Fruit fly (Drosophila melanogaster) whole organism, embryonic: ENCODE data around the gene peg.
A peak's percentile ranks its signal among the peaks of the same experiment; 100 is the strongest.

Experiments used
- Aef1 ChIP-seq: fragments of 200-800 bp; sonication (Bioruptor generic); IDR thresholded peaks from 3 replicates; pipeline ENCODE4 v1.3.6; 2022; ENCODE audit warnings: missing biosample characterization, missing genetic modification characterization
- Bgb ChIP-seq: fragments of 200-800 bp; sonication (Bioruptor generic); IDR thresholded peaks from 2 replicates; pipeline ENCODE4 v1.3.6; 2022; ENCODE audit warnings: missing biosample characterization, missing genetic modification characterization; ENCODE audit not compliant: partially characterized antibody
- CG10979 ChIP-seq: fragments of 200-800 bp; sonication (Bioruptor generic); optimal IDR thresholded peaks from 2 replicates; lab custom pipeline; 2018; ENCODE audit warnings: missing biosample characterization, mild to moderate bottlenecking, missing genetic modification characterization, moderate library complexity
- CG11504 ChIP-seq: fragments of 200-800 bp; sonication (Bioruptor generic); optimal IDR thresholded peaks from 3 replicates; lab custom pipeline; 2019; ENCODE audit warnings: missing biosample characterization, mild to moderate bottlenecking, missing genetic modification characterization, moderate library complexity
- CG11560 ChIP-seq: fragments of 200-800 bp; sonication (Bioruptor generic); IDR thresholded peaks from 3 replicates; pipeline ENCODE4 v1.3.6; 2022; ENCODE audit warnings: missing biosample characterization, missing genetic modification characterization
- CG13123 ChIP-seq: fragments of 200-800 bp; sonication (Bioruptor generic); optimal IDR thresholded peaks from 2 replicates; lab custom pipeline; 2016; ENCODE audit warnings: missing biosample characterization, missing genetic modification characterization
- CG14667 ChIP-seq: fragments of 200-800 bp; sonication (Bioruptor generic); IDR thresholded peaks from 2 replicates; pipeline ENCODE4 v1.3.6; 2022; ENCODE audit warnings: missing biosample characterization, missing genetic modification characterization
- CG15479 ChIP-seq: fragments of 200-800 bp; sonication (Bioruptor generic); optimal IDR thresholded peaks from 3 replicates; lab custom pipeline; 2019; ENCODE audit warnings: missing biosample characterization, mild to moderate bottlenecking, missing genetic modification characterization, moderate library complexity
- CG17186 ChIP-seq: fragments of 200-800 bp; sonication (Bioruptor generic); optimal IDR thresholded peaks from 3 replicates; lab custom pipeline; 2017; ENCODE audit warnings: missing biosample characterization, missing genetic modification reagents, missing genetic modification characterization
- CG17361 ChIP-seq: fragments of 200-800 bp; sonication (Bioruptor generic); IDR thresholded peaks from 3 replicates; pipeline ENCODE4 v1.3.6; 2022; ENCODE audit warnings: missing biosample characterization, missing genetic modification characterization
- CG18619 ChIP-seq: fragments of 200-800 bp; sonication (Bioruptor generic); optimal IDR thresholded peaks from 3 replicates; lab custom pipeline; 2017; ENCODE audit warnings: missing biosample characterization, mild to moderate bottlenecking, missing genetic modification characterization
- CG2129 ChIP-seq: fragments of 200-800 bp; sonication (Bioruptor generic); IDR thresholded peaks from 2 replicates; pipeline ENCODE4 v1.3.6; 2022; ENCODE audit warnings: missing biosample characterization, missing genetic modification characterization; ENCODE audit not compliant: partially characterized antibody
- CG31365 ChIP-seq: fragments of 200-800 bp; sonication (Bioruptor generic); optimal IDR thresholded peaks from 2 replicates; lab custom pipeline; 2018; ENCODE audit warnings: missing biosample characterization, mild to moderate bottlenecking, missing genetic modification characterization
- CG4360 ChIP-seq: fragments of 200-800 bp; sonication (Bioruptor generic); IDR thresholded peaks from 2 replicates; pipeline ENCODE4 v1.3.6; 2022; ENCODE audit warnings: missing biosample characterization, missing genetic modification characterization
- CG7839 ChIP-seq: fragments of 200-800 bp; sonication (Bioruptor generic); optimal IDR thresholded peaks from 3 replicates; lab custom pipeline; 2018; ENCODE audit warnings: missing biosample characterization, mild to moderate bottlenecking, missing genetic modification characterization, moderate library complexity
- CG8281 ChIP-seq: fragments of 200-800 bp; sonication (Bioruptor generic); optimal IDR thresholded peaks from 2 replicates; lab custom pipeline; 2018; ENCODE audit warnings: missing biosample characterization, mild to moderate bottlenecking, missing genetic modification characterization, moderate library complexity
- CG8765 ChIP-seq: fragments of 200-800 bp; sonication (Bioruptor generic); IDR thresholded peaks from 2 replicates; pipeline ENCODE4 v1.3.6; 2022; ENCODE audit warnings: missing biosample characterization, missing genetic modification characterization
- CG9215 ChIP-seq: fragments of 200-800 bp; sonication (Bioruptor generic); IDR thresholded peaks from 2 replicates; pipeline ENCODE4 v1.3.6; 2022; ENCODE audit warnings: missing biosample characterization, missing genetic modification characterization
- CG9437 ChIP-seq: fragments of 200-800 bp; sonication (Bioruptor generic); optimal IDR thresholded peaks from 2 replicates; lab custom pipeline; 2018; ENCODE audit warnings: missing biosample characterization, mild to moderate bottlenecking, missing genetic modification characterization
- Chrac-16 ChIP-seq: fragments of 200-800 bp; sonication (Bioruptor generic); optimal IDR thresholded peaks from 3 replicates; lab custom pipeline; 2016; ENCODE audit warnings: missing biosample characterization, missing genetic modification characterization
- Doc3 ChIP-seq: fragments of 200-800 bp; sonication (Bioruptor generic); IDR thresholded peaks from 3 replicates; pipeline ENCODE4 v1.3.6; 2022; ENCODE audit warnings: missing biosample characterization, missing genetic modification characterization; ENCODE audit not compliant: partially characterized antibody
- E2f1 ChIP-seq: fragments of 200-800 bp; sonication (Bioruptor generic); IDR thresholded peaks from 2 replicates; pipeline ENCODE4 v1.3.6; 2022; ENCODE audit warnings: missing biosample characterization, missing genetic modification characterization
- Ets97D ChIP-seq: fragments of 200-800 bp; sonication (Bioruptor generic); optimal IDR thresholded peaks from 3 replicates; lab custom pipeline; 2016; ENCODE audit warnings: missing biosample characterization, missing genetic modification characterization
- Fer2 ChIP-seq: fragments of 200-800 bp; sonication (Bioruptor generic); optimal IDR thresholded peaks from 2 replicates; lab custom pipeline; 2018; ENCODE audit warnings: missing biosample characterization, mild to moderate bottlenecking, missing genetic modification characterization, moderate library complexity
- Hmr ChIP-seq: fragments of 200-800 bp; sonication (Bioruptor generic); optimal IDR thresholded peaks from 3 replicates; lab custom pipeline; 2017; ENCODE audit warnings: mild to moderate bottlenecking, missing biosample characterization, missing genetic modification reagents, missing genetic modification characterization
- MBD-R2 ChIP-seq: fragments of 200-800 bp; sonication (Bioruptor generic); IDR thresholded peaks from 2 replicates; pipeline ENCODE4 v1.3.6; 2022; ENCODE audit warnings: missing biosample characterization, missing genetic modification characterization
- MESR4 ChIP-seq: fragments of 200-800 bp; sonication (Bioruptor generic); optimal IDR thresholded peaks from 2 replicates; lab custom pipeline; 2018; ENCODE audit warnings: missing biosample characterization, mild to moderate bottlenecking, missing genetic modification characterization, moderate library complexity
- Mad ChIP-seq: fragments of 200-800 bp; sonication (Bioruptor generic); optimal IDR thresholded peaks from 2 replicates; lab custom pipeline; 2016; ENCODE audit warnings: missing biosample characterization, missing genetic modification characterization
- NFAT ChIP-seq: fragments of 200-800 bp; sonication (Bioruptor generic); IDR thresholded peaks from 2 replicates; pipeline ENCODE4 v1.3.6; 2022; ENCODE audit warnings: missing biosample characterization, missing genetic modification characterization
- TFAM ChIP-seq: fragments of 200-800 bp; sonication (Bioruptor generic); optimal IDR thresholded peaks from 2 replicates; lab custom pipeline; 2017; ENCODE audit warnings: missing biosample characterization, missing genetic modification characterization, inconsistent platforms
- Taf1 ChIP-seq: fragments of 200-800 bp; sonication (Bioruptor generic); IDR thresholded peaks from 2 replicates; pipeline ENCODE4 v1.3.6; 2022; ENCODE audit warnings: missing biosample characterization, missing genetic modification characterization
- ara ChIP-seq: fragments of 200-800 bp; sonication (Bioruptor generic); IDR thresholded peaks from 2 replicates; pipeline ENCODE4 v1.3.6; 2022; ENCODE audit warnings: missing biosample characterization, missing genetic modification characterization
- ato ChIP-seq: fragments of 200-800 bp; sonication (Bioruptor generic); IDR thresholded peaks from 2 replicates; pipeline ENCODE4 v1.3.6; 2022; ENCODE audit warnings: missing biosample characterization, missing genetic modification characterization; ENCODE audit not compliant: partially characterized antibody
- az2 ChIP-seq: fragments of 200-800 bp; sonication (Bioruptor generic); optimal IDR thresholded peaks from 3 replicates; lab custom pipeline; 2016; ENCODE audit warnings: missing biosample characterization, missing genetic modification characterization
- caup ChIP-seq: fragments of 200-800 bp; sonication (Bioruptor generic); optimal IDR thresholded peaks from 3 replicates; lab custom pipeline; 2017; ENCODE audit warnings: missing biosample characterization, mild to moderate bottlenecking, missing genetic modification characterization, moderate library complexity; ENCODE audit not compliant: severe bottlenecking
- ci ChIP-seq: fragments of 200-800 bp; sonication (Bioruptor generic); IDR thresholded peaks from 3 replicates; pipeline ENCODE4 v1.3.6; 2022; ENCODE audit warnings: missing biosample characterization, missing genetic modification characterization
- crp ChIP-seq, 2 experiments: fragments of 200-800 bp; sonication (Bioruptor generic); optimal IDR thresholded peaks; 2 replicates in 1 of 2; 3 replicates in 1 of 2; lab custom pipeline; 2017; ENCODE audit warnings: missing biosample characterization in 2 of 2, missing genetic modification characterization in 2 of 2, mild to moderate bottlenecking in 1 of 2, moderate library complexity in 1 of 2
- emc ChIP-seq: fragments of 200-800 bp; sonication (Bioruptor generic); optimal IDR thresholded peaks from 2 replicates; lab custom pipeline; 2016; ENCODE audit warnings: missing biosample characterization, missing genetic modification characterization
- jigr1 ChIP-seq: fragments of 200-800 bp; sonication (Bioruptor generic); IDR thresholded peaks from 3 replicates; pipeline ENCODE4 v1.3.6; 2022; ENCODE audit warnings: missing biosample characterization, missing genetic modification characterization
- kni ChIP-seq: fragments of 200-800 bp; sonication (Bioruptor generic); optimal IDR thresholded peaks from 3 replicates; lab custom pipeline; 2017; ENCODE audit warnings: mild to moderate bottlenecking, missing biosample characterization, missing genetic modification reagents, missing genetic modification characterization
- luna ChIP-seq: fragments of 200-800 bp; sonication (Bioruptor generic); optimal IDR thresholded peaks from 2 replicates; lab custom pipeline; 2016; ENCODE audit warnings: missing biosample characterization, missing genetic modification characterization
- odd ChIP-seq: fragments of 200-800 bp; sonication (Bioruptor generic); optimal IDR thresholded peaks from 2 replicates; lab custom pipeline; 2017; ENCODE audit warnings: missing biosample characterization, mild to moderate bottlenecking, missing genetic modification characterization
- otp ChIP-seq: fragments of 200-800 bp; sonication (Bioruptor generic); IDR thresholded peaks from 3 replicates; pipeline ENCODE4, ENCODE4 v1.3.6; 2022; ENCODE audit warnings: missing biosample characterization, missing genetic modification characterization
- ranshi ChIP-seq: fragments of 200-800 bp; sonication (Bioruptor generic); IDR thresholded peaks from 2 replicates; pipeline ENCODE4 v1.3.6; 2022; ENCODE audit warnings: missing biosample characterization, missing genetic modification characterization
- sd ChIP-seq: fragments of 200-800 bp; sonication (Bioruptor generic); optimal IDR thresholded peaks from 3 replicates; lab custom pipeline; 2018; ENCODE audit warnings: missing biosample characterization, mild to moderate bottlenecking, missing genetic modification characterization, moderate library complexity
- slp2 ChIP-seq: fragments of 200-800 bp; sonication (Bioruptor generic); optimal IDR thresholded peaks from 2 replicates; lab custom pipeline; 2016; ENCODE audit warnings: missing biosample characterization, missing genetic modification characterization
- sqz ChIP-seq: fragments of 200-800 bp; sonication (Bioruptor generic); optimal IDR thresholded peaks from 3 replicates; lab custom pipeline; 2018; ENCODE audit warnings: missing biosample characterization, mild to moderate bottlenecking, missing genetic modification characterization
- tx ChIP-seq: fragments of 200-800 bp; sonication (Bioruptor generic); optimal IDR thresholded peaks from 2 replicates; lab custom pipeline; 2016; ENCODE audit warnings: missing biosample characterization, missing genetic modification characterization
- unpg ChIP-seq: fragments of 200-800 bp; sonication (Bioruptor generic); optimal IDR thresholded peaks from 3 replicates; lab custom pipeline; 2018; ENCODE audit warnings: missing biosample characterization, mild to moderate bottlenecking, missing genetic modification characterization, moderate library complexity

Gene peg

DNA sequence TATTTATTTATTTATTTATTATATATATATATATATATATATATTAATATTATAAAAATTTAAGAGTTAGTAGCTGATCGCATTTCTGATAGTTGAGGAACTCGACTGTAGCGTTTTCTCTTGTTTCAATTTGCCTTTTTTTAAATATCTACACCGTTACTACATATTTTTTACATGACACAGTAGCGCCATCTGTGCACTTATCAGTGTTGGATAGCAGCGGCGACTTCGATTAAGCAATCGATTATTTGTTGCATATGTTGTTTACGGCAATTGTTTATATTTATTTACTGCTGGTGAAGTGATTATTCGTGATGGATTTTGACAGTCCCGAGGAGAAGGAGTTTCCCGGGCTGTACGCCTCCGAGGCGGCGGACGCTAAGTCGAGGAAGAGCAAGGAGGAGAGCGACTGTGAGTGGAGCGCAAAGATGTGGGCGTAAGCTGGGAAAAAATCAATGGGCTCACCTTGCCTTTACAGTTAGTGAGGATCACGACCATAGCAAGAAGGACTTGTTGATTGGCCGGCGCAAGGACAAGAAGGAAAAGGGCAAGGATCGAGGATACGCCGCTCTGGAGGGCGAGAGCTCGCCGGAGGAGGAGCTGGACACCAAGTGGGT is 6.4 kb downstream of the peg start, which contains the start of gene Rlip (continued):
- TF ChIP-seq MESR4 (peak; percentile 54), CG13123 (GFP tag; lab: Kevin White, UChicago) (no peak), CG2129 (no peak), CG15479 (GFP tag; lab: Kevin White, UChicago) (no peak), ranshi (GFP tag; lab: Robert Waterston, UW) (peak; percentile 51; the same call in 1 of the 2 replicates), CG9215 (GFP tag; lab: Robert Waterston, UW) (peak; percentile 25; the same call in 1 of the 2 replicates), Aef1 (GFP tag; lab: Robert Waterston, UW) (peak; percentile 38), Doc3 (GFP tag; lab: Robert Waterston, UW) (no peak), caup (GFP tag; lab: Kevin White, UChicago) (peak; percentile 56), tx (GFP tag; lab: Kevin White, UChicago) (peak; percentile 16), CG4360 (no peak), slp2 (peak; percentile 30), CG11504 (tag; lab: Kevin White, UChicago) (peak; percentile 62), az2 (no peak), Chrac-16 (GFP tag; lab: Kevin White, UChicago) (peak; percentile 39), emc (no peak), Hmr (GFP tag; lab: Kevin White, UChicago) (peak; percentile 55), CG17186 (GFP tag; lab: Kevin White, UChicago) (peak; percentile 59), CG14667 (GFP tag; lab: Robert Waterston, UW) (no peak), ci (GFP tag; lab: Robert Waterston, UW) (peak; percentile 37; the same call in 1 of the 3 replicates), MBD-R2 (peak; percentile 93), sd (no peak), CG17361 (GFP tag; lab: Robert Waterston, UW) (peak; percentile 43; the same call in 1 of the 3 replicates), sqz (GFP tag; lab: Kevin White, UChicago) (no peak), luna (peak; percentile 14), kni (GFP tag; lab: Kevin White, UChicago) (no peak), Taf1 (no peak), CG11560 (tag; lab: Robert Waterston, UW) (peak; percentile 93), unpg (GFP tag; lab: Kevin White, UChicago) (no peak), CG31365 (no peak), CG18619 (GFP tag; lab: Kevin White, UChicago) (no peak), crp (GFP tag; optimal IDR thresholded peaks at IDR 0.05; lab: Kevin White, UChicago) (peak in 1 of 2 experiments; percentile 53), jigr1 (no peak), CG8281 (tag; lab: Kevin White, UChicago) (no peak), otp (0 out of 3 replicates have a peak, but pooled peaks have one; percentile 25), Mad (GFP tag; lab: Kevin White, UChicago) (peak; percentile 24), TFAM (GFP tag; lab: Kevin White, UChicago) (no peak), odd (GFP tag; lab: Kevin White, UChicago) (no peak), CG9437 (GFP tag; lab: Kevin White, UChicago) (peak; percentile 2), CG8765 (GFP tag; lab: Robert Waterston, UW) (no peak), CG7839 (tag; lab: Kevin White, UChicago) (peak; percentile 56), E2f1 (GFP tag; lab: Robert Waterston, UW) (0 out of 2 replicates have a peak, but pooled peaks have one; percentile 27), NFAT (GFP tag; lab: Robert Waterston, UW) (peak; percentile 75), ato (peak; percentile 58; the same call in 1 of the 2 replicates), ara (no peak), CG10979 (tag; lab: Kevin White, UChicago) (no peak), Bgb (peak; percentile 74), Ets97D (peak; percentile 71), Fer2 (tag; lab: Kevin White, UChicago) (no peak)
